Worm (Caenorhabditis elegans) whole organism, L4/young adult: ENCODE results near the gene ifa-4.

Experiments
- W03F9.2 ChIP-seq: fragments of 150-350 bp; optimal IDR thresholded peaks from 2 replicates; lab custom pipeline; 2014; ENCODE audit warnings: missing biosample characterization, missing genetic modification characterization
- him-1 ChIP-seq: sonication (generic microtip); optimal IDR thresholded peaks from 2 replicates; lab custom pipeline; 2016; ENCODE audit warnings: missing genotype, missing genetic modification reagents, missing genetic modification characterization, missing compliant biosample characterization

- no peak for TF ChIP-seq him-1 (tag; lab: Kevin White, UChicago)
- TF ChIP-seq W03F9.2 (tag; lab: Kevin White, UChicago): no peak
Observed at ce11 chrX:4895223-4895622, 20.6 kb downstream of the ifa-4 start.
